Fruit fly (Drosophila melanogaster): ENCODE results near the gene CG3638.

CG3638 gene

dm6 chrX:1270655-1271054 lies 34.2 kb upstream of the CG3638 start (continued):
- TF ChIP-seq lmd (GFP tag; IDR thresholded peaks at IDR 0.05), result peak; percentile 53
- no peak for TF ChIP-seq CG13287 (GFP tag; IDR thresholded peaks at IDR 0.05; ENCODE audit: partially characterized antibody)
- TF ChIP-seq Taf1 (GFP tag; IDR thresholded peaks at IDR 0.05), result no peak
- no peak for TF ChIP-seq sim (GFP tag; IDR thresholded peaks at IDR 0.05)
- no peak for TF ChIP-seq pum (GFP tag; optimal IDR thresholded peaks at IDR 0.05)
- TF ChIP-seq CG9817 (tag; optimal IDR thresholded peaks at IDR 0.05), result peak; percentile 52
- TF ChIP-seq da (GFP tag; optimal IDR thresholded peaks at IDR 0.05), result no peak
- no peak for TF ChIP-seq CG3726 (GFP tag; IDR thresholded peaks at IDR 0.05)
- peak; percentile 54 for TF ChIP-seq Atf6 (GFP tag; IDR thresholded peaks at IDR 0.05)
- no peak for TF ChIP-seq trh (GFP tag; optimal IDR thresholded peaks at IDR 0.05)
- peak; percentile 28 for TF ChIP-seq CG17568 (GFP tag; optimal IDR thresholded peaks at IDR 0.05)
- TF ChIP-seq CG11247 (GFP tag; IDR thresholded peaks at IDR 0.05), result no peak
- peak; percentile 43 for TF ChIP-seq CG6765 (GFP tag; optimal IDR thresholded peaks at IDR 0.05)
- no peak for TF ChIP-seq HLHmδ (GFP tag; optimal IDR thresholded peaks at IDR 0.05)
- no peak for TF ChIP-seq gsb-n (tag; optimal IDR thresholded peaks at IDR 0.05)
- peak; percentile 10 for TF ChIP-seq CG6813 (GFP tag; optimal IDR thresholded peaks at IDR 0.05)
- peak; percentile 88 for TF ChIP-seq sens (GFP tag)
- no peak for TF ChIP-seq CG30431 (GFP tag; optimal IDR thresholded peaks at IDR 0.05)
- peak; percentile 14 for TF ChIP-seq Myb (GFP tag; optimal IDR thresholded peaks at IDR 0.05)
- peak; percentile 37 for TF ChIP-seq H2.0 (GFP tag; IDR thresholded peaks at IDR 0.05)
- TF ChIP-seq HLH54F (GFP tag; optimal IDR thresholded peaks at IDR 0.05), result peak; percentile 9
- no peak for TF ChIP-seq Camta (GFP tag; optimal IDR thresholded peaks at IDR 0.05)
- TF ChIP-seq row (GFP tag; IDR thresholded peaks at IDR 0.05), result peak; percentile 63
- no peak for TF ChIP-seq ci (GFP tag; IDR thresholded peaks at IDR 0.05)
- no peak for TF ChIP-seq TFAM (GFP tag; optimal IDR thresholded peaks at IDR 0.05)
- TF ChIP-seq bsh (GFP tag; optimal IDR thresholded peaks at IDR 0.05), result peak in 1 of 2 experiments; percentile 44
- peak; percentile 44 for TF ChIP-seq odd (GFP tag; optimal IDR thresholded peaks at IDR 0.05)
- TF ChIP-seq CG12769 (tag; optimal IDR thresholded peaks at IDR 0.05), result no peak
- peak; percentile 89 for TF ChIP-seq Ets65A (GFP tag)
- peak; percentile 6 for TF ChIP-seq CG1792 (GFP tag; optimal IDR thresholded peaks at IDR 0.05)
- peak; percentile 6 for TF ChIP-seq CG13624 (GFP tag; optimal IDR thresholded peaks at IDR 0.05)
- TF ChIP-seq mam (GFP tag; optimal IDR thresholded peaks at IDR 0.05), result peak; percentile 12
- no peak for TF ChIP-seq CG4707 (GFP tag; optimal IDR thresholded peaks at IDR 0.05)
- peak; percentile 21 for TF ChIP-seq Atf3 (GFP tag; optimal IDR thresholded peaks at IDR 0.05)
- peak; percentile 71 for TF ChIP-seq stwl (tag; optimal IDR thresholded peaks at IDR 0.05)
- peak; percentile 25 for TF ChIP-seq nerfin-1 (tag; optimal IDR thresholded peaks at IDR 0.05)
- no peak for TF ChIP-seq tgo (GFP tag; IDR thresholded peaks at IDR 0.05)
- TF ChIP-seq CG16863 (GFP tag; optimal IDR thresholded peaks at IDR 0.05), result no peak
- TF ChIP-seq CG31224 (GFP tag; IDR thresholded peaks at IDR 0.05), result 0 out of 2 replicates have a peak, but pooled peaks have one; percentile 30
- TF ChIP-seq Dbx (GFP tag; IDR thresholded peaks at IDR 0.05), result no peak
- peak; percentile 70 for TF ChIP-seq CG3281 (GFP tag; optimal IDR thresholded peaks at IDR 0.05)
- TF ChIP-seq CG18262 (tag; optimal IDR thresholded peaks at IDR 0.05), result peak; percentile 55
- peak in 1 of 3 experiments; percentile 15 for TF ChIP-seq lola (GFP tag; optimal IDR thresholded peaks at IDR 0.05)
- no peak for TF ChIP-seq CG4730 (GFP tag; IDR thresholded peaks at IDR 0.05)
- no peak for TF ChIP-seq amos (GFP tag; IDR thresholded peaks at IDR 0.05; ENCODE audit: partially characterized antibody)
- TF ChIP-seq CG6175 (GFP tag; IDR thresholded peaks at IDR 0.05), result no peak
- peak; percentile 44 for TF ChIP-seq zfh2 (GFP tag; optimal IDR thresholded peaks at IDR 0.05)
- no peak for TF ChIP-seq Doc3 (GFP tag; IDR thresholded peaks at IDR 0.05; ENCODE audit: partially characterized antibody)
- peak; percentile 34 for TF ChIP-seq unpg (GFP tag; optimal IDR thresholded peaks at IDR 0.05)
- TF ChIP-seq Dip3 (GFP tag; optimal IDR thresholded peaks at IDR 0.05), result peak; percentile 53
- peak; percentile 49 for TF ChIP-seq sug (tag; optimal IDR thresholded peaks at IDR 0.05)
- TF ChIP-seq Awh (GFP tag; IDR thresholded peaks at IDR 0.05), result no peak

Measured in whole organism, embryonic.